Worm (Caenorhabditis elegans): Measurements from ENCODE around the gene fipr-11.

Gene fipr-11

ce11 chrV:9906115-9906514 is at the start of gene fipr-11:
TSS of gene fipr-11 (minus strand) at chrV:9906215.
- TF ChIP-seq unc-39 (tag; optimal IDR thresholded peaks at IDR 0.05) (no peak), nhr-77 (tag; optimal IDR thresholded peaks at IDR 0.05) (no peak), blmp-1 (tag; optimal IDR thresholded peaks at IDR 0.05; ENCODE audit: insufficient read depth) (no peak), unc-62 (GFP tag; optimal IDR thresholded peaks at IDR 0.05) (no peak), egl-27 (tag; optimal IDR thresholded peaks at IDR 0.05) (no peak), lin-13 (GFP tag; optimal IDR thresholded peaks at IDR 0.05) (no peak), zag-1 (tag; optimal IDR thresholded peaks at IDR 0.05) (no peak), ceh-82 (tag; optimal IDR thresholded peaks at IDR 0.05) (no peak), peb-1 (tag; optimal IDR thresholded peaks at IDR 0.05) (no peak), nhr-12 (tag; optimal IDR thresholded peaks at IDR 0.05) (no peak), nhr-129 (tag; optimal IDR thresholded peaks at IDR 0.05) (no peak), snpc-4 (tag; optimal IDR thresholded peaks at IDR 0.05) (no peak), ceh-16 (tag; optimal IDR thresholded peaks at IDR 0.05) (no peak), unc-55 (GFP tag; optimal IDR thresholded peaks at IDR 0.05) (no peak), nhr-11 (tag; optimal IDR thresholded peaks at IDR 0.05) (no peak), F13H6.1 (tag; optimal IDR thresholded peaks at IDR 0.05) (no peak), gmeb-1 (tag; optimal IDR thresholded peaks at IDR 0.05) (no peak), crh-2 (tag; optimal IDR thresholded peaks at IDR 0.05) (no peak), ztf-4 (tag; optimal IDR thresholded peaks at IDR 0.05) (no peak), ZK546.5 (tag; optimal IDR thresholded peaks at IDR 0.05) (no peak)

- no peak for TF ChIP-seq mbf-1 (tag; optimal IDR thresholded peaks at IDR 0.05)
- TF ChIP-seq snpc-4 (tag; optimal IDR thresholded peaks at IDR 0.05), result no peak
- TF ChIP-seq lin-13 (GFP tag; optimal IDR thresholded peaks at IDR 0.05), result no peak
- TF ChIP-seq nhr-23 (tag; optimal IDR thresholded peaks at IDR 0.05), result no peak
- no peak for TF ChIP-seq skn-1 (tag; optimal IDR thresholded peaks at IDR 0.05)
- TF ChIP-seq nhr-10 (tag; optimal IDR thresholded peaks at IDR 0.05), result no peak
- TF ChIP-seq aly-2 (tag; optimal IDR thresholded peaks at IDR 0.05), result no peak
- TF ChIP-seq elt-1 (tag; optimal IDR thresholded peaks at IDR 0.05), result no peak
- TF ChIP-seq nhr-77 (tag; optimal IDR thresholded peaks at IDR 0.05), result no peak
- no peak for TF ChIP-seq gmeb-1 (tag; optimal IDR thresholded peaks at IDR 0.05)
- TF ChIP-seq Y55F3AM.14 (GFP tag; optimal IDR thresholded peaks at IDR 0.05), result no peak
- TF ChIP-seq C34F6.9 (tag; optimal IDR thresholded peaks at IDR 0.05), result no peak
- no peak for TF ChIP-seq ceh-16 (tag; optimal IDR thresholded peaks at IDR 0.05)
- no peak for TF ChIP-seq blmp-1 (tag; optimal IDR thresholded peaks at IDR 0.05; ENCODE audit: insufficient read depth)
- no peak for TF ChIP-seq nhr-6 (tag; optimal IDR thresholded peaks at IDR 0.05)
- TF ChIP-seq sma-3 (GFP tag; optimal IDR thresholded peaks at IDR 0.05), result no peak
- no peak for TF ChIP-seq mab-5 (tag; optimal IDR thresholded peaks at IDR 0.05)
- no peak for TF ChIP-seq elt-3 (tag; optimal IDR thresholded peaks at IDR 0.05)
Observed at ce11 chrV:9952396-9952795, 46.4 kb upstream of the fipr-11 start, which contains the start of gene mam-5. TSS of gene mam-5 (plus strand) at chrV:9952699.

- TF ChIP-seq elt-1 (tag; optimal IDR thresholded peaks at IDR 0.05) (no peak), fos-1 (tag; optimal IDR thresholded peaks at IDR 0.05) (peak; percentile 56)
Observed at ce11 chrV:9950861-9951260, 44.8 kb upstream of the fipr-11 start, which contains the start of gene ttr-46. TSS of gene ttr-46 (plus strand) at chrV:9951233.

ce11 chrV:9948840-9949239 is 42.8 kb upstream of the fipr-11 start, which contains the start of gene nlp-58:
TSS of gene nlp-58 (minus strand) at chrV:9948940.
- TF ChIP-seq Y55F3AM.14 (GFP tag; optimal IDR thresholded peaks at IDR 0.05), result no peak
- no peak for TF ChIP-seq nhr-23 (tag; optimal IDR thresholded peaks at IDR 0.05)
- no peak for TF ChIP-seq snpc-4 (tag; optimal IDR thresholded peaks at IDR 0.05)
- TF ChIP-seq sma-9 (GFP tag; optimal IDR thresholded peaks at IDR 0.05), result no peak
- TF ChIP-seq sma-9 (tag; optimal IDR thresholded peaks at IDR 0.05), result no peak
- no peak for TF ChIP-seq mbf-1 (tag; optimal IDR thresholded peaks at IDR 0.05)
- TF ChIP-seq nhr-11 (tag; optimal IDR thresholded peaks at IDR 0.05), result no peak

ce11 chrV:9944093-9944492 is 38.1 kb upstream of the fipr-11 start, which contains the start of gene sre-28:
TSS of gene sre-28 (plus strand) at chrV:9944393.
- TF ChIP-seq aly-2 (tag; optimal IDR thresholded peaks at IDR 0.05) (no peak), nhr-77 (tag; optimal IDR thresholded peaks at IDR 0.05) (no peak), nhr-11 (tag; optimal IDR thresholded peaks at IDR 0.05) (no peak), fos-1 (tag; optimal IDR thresholded peaks at IDR 0.05) (no peak), nhr-129 (tag; optimal IDR thresholded peaks at IDR 0.05) (no peak), ceh-82 (tag; optimal IDR thresholded peaks at IDR 0.05) (no peak), dmd-4 (tag; optimal IDR thresholded peaks at IDR 0.05) (no peak)

Measured in whole organism, L2 larva.